Worm (Caenorhabditis elegans): ENCODE data around the gene unc-60.

- TF ChIP-seq dpl-1 (GFP tag; optimal IDR thresholded peaks at IDR 0.05): no peak
- TF ChIP-seq snpc-4 (GFP tag; optimal IDR thresholded peaks at IDR 0.05): no peak
- TF ChIP-seq snpc-4 (tag; optimal IDR thresholded peaks at IDR 0.05): no peak
- TF ChIP-seq ceh-91 (GFP tag; IDR thresholded peaks at IDR 0.05): no peak
- TF ChIP-seq hrde-1 (tag; optimal IDR thresholded peaks at IDR 0.05; ENCODE audit: borderline replicate concordance): no peak
- no peak for TF ChIP-seq D2030.7 (GFP tag; IDR thresholded peaks at IDR 0.05)
- no peak for TF ChIP-seq F23B12.7 (tag; optimal IDR thresholded peaks at IDR 0.05; ENCODE audit: insufficient read depth)
- TF ChIP-seq lsy-27 (tag; optimal IDR thresholded peaks at IDR 0.05; ENCODE audit: borderline replicate concordance, insufficient read depth): no peak
- TF ChIP-seq rec-8 (tag; optimal IDR thresholded peaks at IDR 0.05): no peak
- TF ChIP-seq F49E8.2 (tag; optimal IDR thresholded peaks at IDR 0.05; ENCODE audit: insufficient read depth): no peak
- no peak for TF ChIP-seq K11D2.4 (GFP tag; IDR thresholded peaks at IDR 0.05)
Measured at ce11 chrV:1487262-1487661, 12.4 kb downstream of the unc-60 start.

Data from whole organism, young adult.